Fruit fly (Drosophila melanogaster) whole organism, pupa: ENCODE data around the gene Naa20B.

Source experiments
- CG15710 ChIP-seq: fragments of 200-800 bp; sonication (Bioruptor generic); optimal IDR thresholded peaks from 2 replicates; lab custom pipeline; 2018; ENCODE audit warnings: missing biosample characterization, mild to moderate bottlenecking, missing genetic modification characterization, moderate library complexity
- CG32121 ChIP-seq: fragments of 200-800 bp; sonication (Bioruptor generic); IDR thresholded peaks from 2 replicates; pipeline ENCODE4 v1.3.6; 2022; ENCODE audit warnings: missing biosample characterization, missing genetic modification characterization
- CG34367 ChIP-seq: fragments of 200-800 bp; sonication (Bioruptor generic); optimal IDR thresholded peaks from 2 replicates; lab custom pipeline; 2018; ENCODE audit warnings: missing biosample characterization, mild to moderate bottlenecking, missing genetic modification characterization
- CG4496 ChIP-seq: fragments of 200-800 bp; sonication (Bioruptor generic); IDR thresholded peaks from 3 replicates; pipeline ENCODE4 v1.3.6; 2022; ENCODE audit warnings: missing biosample characterization, missing genetic modification characterization
- CG9948 ChIP-seq: fragments of 200-800 bp; sonication (Bioruptor generic); optimal IDR thresholded peaks from 2 replicates; lab custom pipeline; 2018; ENCODE audit warnings: missing biosample characterization, mild to moderate bottlenecking, missing genetic modification characterization, moderate library complexity
- Ets98B ChIP-seq: fragments of 200-800 bp; sonication (Bioruptor generic); IDR thresholded peaks from 2 replicates; pipeline ENCODE4 v1.3.6; 2022; ENCODE audit warnings: missing biosample characterization, missing genetic modification characterization
- rn ChIP-seq: fragments of 200-800 bp; sonication (Bioruptor generic); IDR thresholded peaks from 2 replicates; pipeline ENCODE4 v1.3.6; 2022; ENCODE audit warnings: missing biosample characterization, missing genetic modification characterization

- TF ChIP-seq Ets98B (GFP tag; lab: Robert Waterston, UW) (no peak), CG4496 (peak; percentile 42; the same call in 1 of the 3 replicates), CG9948 (tag; lab: Kevin White, UChicago) (peak; percentile 65), CG34367 (peak; percentile 12), CG15710 (tag; lab: Kevin White, UChicago) (peak; percentile 46), rn (GFP tag; lab: Robert Waterston, UW) (no peak), CG32121 (GFP tag; lab: Robert Waterston, UW) (no peak)
These were observed 10.9 kb downstream of the Naa20B start for dm6 chr2L:13268040-13268652.
